Worm (Caenorhabditis elegans): ENCODE data around the gene fbxa-5.

- TF ChIP-seq ama-1 (optimal IDR thresholded peaks at IDR 0.05) (no peak), zag-1 (tag; optimal IDR thresholded peaks at IDR 0.05) (no peak), nhr-10 (tag; optimal IDR thresholded peaks at IDR 0.05) (no peak), dpl-1 (GFP tag; optimal IDR thresholded peaks at IDR 0.05) (no peak), jun-1 (tag; optimal IDR thresholded peaks at IDR 0.05) (no peak), unc-130 (GFP tag; optimal IDR thresholded peaks at IDR 0.05) (no peak), mdl-1 (tag; optimal IDR thresholded peaks at IDR 0.05) (no peak), lin-15B (tag; optimal IDR thresholded peaks at IDR 0.05) (no peak), daf-12 (tag; optimal IDR thresholded peaks at IDR 0.05) (no peak), snpc-4 (tag; optimal IDR thresholded peaks at IDR 0.05) (no peak), Y5F2A.4 (GFP tag; optimal IDR thresholded peaks at IDR 0.05) (no peak), ceh-28 (tag; optimal IDR thresholded peaks at IDR 0.05) (no peak), nhr-41 (GFP tag; IDR thresholded peaks at IDR 0.05) (no peak)
Measured at ce11 chrIII:1297604-1298003, 42.5 kb downstream of the fbxa-5 start, which contains the start of gene fbxa-28.

Measured in whole organism, L4 larva.